Worm (Caenorhabditis elegans) whole organism, midembryonic: Measurements from ENCODE around the gene srh-130.

ENCODE experiments used
- T22C8.4 ChIP-seq: fragments of 200-800 bp; sonication (Bioruptor generic); IDR thresholded peaks from 2 replicates; pipeline ENCODE4 v1.3.6; 2022; ENCODE audit warnings: missing genetic modification characterization, missing compliant biosample characterization
- cog-1 ChIP-seq: sonication (generic microtip); optimal IDR thresholded peaks from 2 replicates; lab custom pipeline; 2016; ENCODE audit warnings: missing genetic modification characterization, missing compliant biosample characterization
- flt-1 ChIP-seq: fragments of 200-800 bp; sonication (Bioruptor generic); IDR thresholded peaks from 2 replicates; pipeline ENCODE4 v1.3.6; 2022; ENCODE audit warnings: missing genetic modification characterization, missing compliant biosample characterization
- med-1 ChIP-seq: sonication (generic microtip); optimal IDR thresholded peaks from 2 replicates; lab custom pipeline; 2017; ENCODE audit warnings: missing genetic modification characterization, mild to moderate bottlenecking, missing compliant biosample characterization, antibody characterized with exemption, missing genetic modification reagents; ENCODE audit not compliant: insufficient read depth
- ref-1 ChIP-seq: fragments of 200-800 bp; sonication (Bioruptor generic); conservative IDR thresholded peaks from 2 replicates; pipeline ENCODE4 v1.3.6; 2022; ENCODE audit warnings: missing genetic modification reagents, missing genetic modification characterization, missing compliant biosample characterization
- ztf-23 ChIP-seq: fragments of 200-800 bp; sonication (Bioruptor generic); IDR thresholded peaks from 2 replicates; pipeline ENCODE4 v1.3.6; 2022; ENCODE audit warnings: missing genetic modification reagents, missing genetic modification characterization, missing compliant biosample characterization
- ztf-29 ChIP-seq: fragments of 200-800 bp; sonication (Bioruptor generic); IDR thresholded peaks from 2 replicates; pipeline ENCODE4 v1.3.6; 2022; ENCODE audit warnings: missing genetic modification reagents, missing genetic modification characterization, missing compliant biosample characterization

DNA sequence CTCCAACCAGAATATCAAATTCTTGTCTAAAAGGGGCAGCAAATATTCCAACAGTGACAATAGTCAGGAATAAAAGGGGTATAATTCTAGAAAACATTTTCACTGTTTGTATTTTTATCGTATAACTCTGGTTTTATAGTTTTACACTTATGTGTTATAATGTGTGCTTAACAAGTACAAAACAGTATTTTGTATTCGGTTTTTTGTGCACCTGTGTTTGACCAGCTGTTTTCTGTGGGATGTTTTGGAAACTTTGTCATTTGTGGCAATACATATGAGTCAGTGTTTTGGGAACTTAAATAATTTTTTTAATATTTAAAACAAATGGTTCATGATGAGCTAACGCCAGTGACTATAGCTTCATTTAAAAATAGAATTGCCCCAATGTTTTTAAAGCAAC, 4.6 kb upstream of the srh-130 start, which contains the start of gene F14F9.6:
- TF ChIP-seq ref-1 (GFP tag; lab: Robert Waterston, UW) (no peak), ztf-29 (GFP tag; lab: Robert Waterston, UW) (no peak), med-1 (GFP tag; lab: Kevin White, UChicago) (no peak), flt-1 (GFP tag; lab: Robert Waterston, UW) (no peak), ztf-23 (no peak), cog-1 (tag; lab: Kevin White, UChicago) (no peak), T22C8.4 (GFP tag; lab: Robert Waterston, UW) (no peak)
